Fruit fly (Drosophila melanogaster): ENCODE results near the gene CatB.

CatB gene

DNA sequence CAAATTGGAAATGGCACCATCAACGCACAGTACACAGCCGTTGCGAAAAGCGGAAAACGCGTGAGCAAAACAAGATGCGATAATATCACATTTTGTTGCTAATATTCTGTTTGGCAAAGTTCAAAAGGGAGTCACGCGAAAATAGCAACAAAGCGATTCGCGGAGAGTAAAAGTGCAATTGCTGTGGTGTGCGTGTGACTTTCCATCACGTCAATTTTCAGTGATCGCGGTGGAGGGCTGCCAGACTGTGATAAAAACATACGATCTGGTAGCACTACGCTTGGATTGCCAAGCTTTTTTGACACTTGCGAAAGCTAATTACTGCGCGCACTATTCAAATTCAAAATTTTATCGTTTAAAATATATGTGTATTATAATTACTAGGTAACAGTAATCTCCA lies 4.0 kb downstream of the CatB start, which contains the start of gene Hnf4:
TSS of gene Hnf4 (minus strand) at position 199 of the 400 bp plus-strand sequence.
- peak; percentile 34 for TF ChIP-seq CG6808 (GFP tag; optimal IDR thresholded peaks at IDR 0.05)
- TF ChIP-seq achi (GFP tag; optimal IDR thresholded peaks at IDR 0.05): peak; percentile 99
- peak; percentile 94 for TF ChIP-seq svp (GFP tag)
- no peak for TF ChIP-seq spab (GFP tag; optimal IDR thresholded peaks at IDR 0.05)
- peak in 1 of 2 experiments; percentile 6 for TF ChIP-seq ss (GFP tag; optimal IDR thresholded peaks at IDR 0.05)
- TF ChIP-seq CG1621 (tag; optimal IDR thresholded peaks at IDR 0.05): peak; percentile 7
- TF ChIP-seq CG6792 (GFP tag; optimal IDR thresholded peaks at IDR 0.05): no peak
- peak; percentile 87 for TF ChIP-seq Blimp-1 (GFP tag; optimal IDR thresholded peaks at IDR 0.05)
- TF ChIP-seq Sox14 (GFP tag; optimal IDR thresholded peaks at IDR 0.05): peak; percentile 33
- TF ChIP-seq Eip78C (GFP tag): peak; percentile 59
- TF ChIP-seq vri (GFP tag; optimal IDR thresholded peaks at IDR 0.05): peak; percentile 57
- no peak for TF ChIP-seq dac (GFP tag; optimal IDR thresholded peaks at IDR 0.05)

DNA sequence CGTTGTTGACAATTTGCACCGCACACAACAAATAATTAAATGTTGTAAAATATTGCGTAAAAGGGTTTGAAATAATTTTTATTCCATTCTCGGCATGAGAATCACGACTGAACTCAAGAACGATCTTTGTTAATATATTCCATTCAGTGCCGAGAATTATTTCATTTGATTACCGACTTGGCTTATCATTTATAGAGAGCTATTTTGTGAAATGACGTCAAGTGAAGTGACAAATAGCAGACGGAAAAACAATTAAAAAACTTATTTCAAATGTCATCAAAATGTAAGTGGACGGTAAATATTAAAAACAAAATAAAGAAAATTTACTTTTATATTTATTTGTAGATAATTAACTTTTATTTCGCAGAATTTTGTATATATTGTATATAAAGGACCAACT lies 9.1 kb downstream of the CatB start:
- no peak for TF ChIP-seq dac (GFP tag; optimal IDR thresholded peaks at IDR 0.05)
- peak; percentile 59 for TF ChIP-seq svp (GFP tag)

- TF ChIP-seq Eip93F (GFP tag; optimal IDR thresholded peaks at IDR 0.05) (no peak), CG32006 (GFP tag; optimal IDR thresholded peaks at IDR 0.05) (no peak), CG15336 (GFP tag; IDR thresholded peaks at IDR 0.05) (no peak), Met (GFP tag; optimal IDR thresholded peaks at IDR 0.05) (no peak), fkh (GFP tag; optimal IDR thresholded peaks at IDR 0.05) (peak; percentile 19), CG8632 (GFP tag; optimal IDR thresholded peaks at IDR 0.05) (no peak), ss (GFP tag; optimal IDR thresholded peaks at IDR 0.05) (no peak)
These were observed 10.1 kb downstream of the CatB start for dm6 chr2L:8715454-8715853.

dm6 chr2L:8716383-8716782 lies 11.0 kb downstream of the CatB start:
- TF ChIP-seq CG11294 (GFP tag; IDR thresholded peaks at IDR 0.05) (no peak), Eip78C (GFP tag) (peak; percentile 41), vri (GFP tag; optimal IDR thresholded peaks at IDR 0.05) (peak; percentile 71), lz (GFP tag; optimal IDR thresholded peaks at IDR 0.05) (no peak), Sox102F (GFP tag; optimal IDR thresholded peaks at IDR 0.05) (no peak), svp (GFP tag) (peak; percentile 37)

- TF ChIP-seq CG6276 (GFP tag; optimal IDR thresholded peaks at IDR 0.05): peak; percentile 90
- TF ChIP-seq Hr39 (GFP tag; optimal IDR thresholded peaks at IDR 0.05): peak; percentile 80
- TF ChIP-seq fd85E (GFP tag; optimal IDR thresholded peaks at IDR 0.05): peak; percentile 44
- TF ChIP-seq Eip78C (GFP tag): peak; percentile 97
- peak; percentile 75 for TF ChIP-seq Sox14 (GFP tag; optimal IDR thresholded peaks at IDR 0.05)
- peak; percentile 93 for TF ChIP-seq fd59A (GFP tag; optimal IDR thresholded peaks at IDR 0.05)
- TF ChIP-seq svp (GFP tag): peak; percentile 83
- TF ChIP-seq dsx (GFP tag; optimal IDR thresholded peaks at IDR 0.05; ENCODE audit: poor library complexity, severe bottlenecking): peak; percentile 85
- peak; percentile 92 for TF ChIP-seq achi (GFP tag; optimal IDR thresholded peaks at IDR 0.05)
- TF ChIP-seq CG11902 (GFP tag; optimal IDR thresholded peaks at IDR 0.05): peak; percentile 81
- peak; percentile 83 for TF ChIP-seq CG11762 (GFP tag; optimal IDR thresholded peaks at IDR 0.05; ENCODE audit: insufficient read depth)
- TF ChIP-seq CG32006 (GFP tag; optimal IDR thresholded peaks at IDR 0.05): peak; percentile 97
- peak; percentile 69 for TF ChIP-seq Gug (GFP tag; IDR thresholded peaks at IDR 0.05)
- TF ChIP-seq net (GFP tag; optimal IDR thresholded peaks at IDR 0.05): peak; percentile 92
- TF ChIP-seq Smox (GFP tag; optimal IDR thresholded peaks at IDR 0.05): peak; percentile 89
- TF ChIP-seq Hr38 (GFP tag; optimal IDR thresholded peaks at IDR 0.05): no peak
- peak; percentile 92 for TF ChIP-seq acj6 (GFP tag; optimal IDR thresholded peaks at IDR 0.05)
- peak; percentile 81 for TF ChIP-seq Sox15 (GFP tag; optimal IDR thresholded peaks at IDR 0.05)
- TF ChIP-seq fkh (GFP tag; optimal IDR thresholded peaks at IDR 0.05): peak; percentile 98
- TF ChIP-seq vri (GFP tag; optimal IDR thresholded peaks at IDR 0.05): peak; percentile 92
- peak; percentile 75 for TF ChIP-seq Ets21C (GFP tag; optimal IDR thresholded peaks at IDR 0.05)
- TF ChIP-seq esn (GFP tag; optimal IDR thresholded peaks at IDR 0.05): peak; percentile 94
- peak; percentile 93 for TF ChIP-seq Hr4 (GFP tag; optimal IDR thresholded peaks at IDR 0.05)
- TF ChIP-seq CG3919 (GFP tag; optimal IDR thresholded peaks at IDR 0.05): peak; percentile 91
- TF ChIP-seq CG8319 (GFP tag; optimal IDR thresholded peaks at IDR 0.05): peak; percentile 80
- peak; percentile 83 for TF ChIP-seq CG10669 (GFP tag; optimal IDR thresholded peaks at IDR 0.05)
- TF ChIP-seq CG11294 (GFP tag; IDR thresholded peaks at IDR 0.05): peak; percentile 77; the same call in 1 of the 2 replicates
- TF ChIP-seq Sox102F (GFP tag; optimal IDR thresholded peaks at IDR 0.05): peak; percentile 68
- peak; percentile 79 for TF ChIP-seq CG7368 (GFP tag; optimal IDR thresholded peaks at IDR 0.05)
These were observed 12.4 kb downstream of the CatB start for dm6 chr2L:8717618-8718336.

Data from whole organism, prepupa.